Fruit fly (Drosophila melanogaster) whole organism, embryonic: ENCODE measurements around the gene CG13716.

Experiments
- Blimp-1 ChIP-seq: fragments of 200-800 bp; sonication (Bioruptor generic); optimal IDR thresholded peaks from 3 replicates; lab custom pipeline; 2018; ENCODE audit warnings: missing biosample characterization, missing genetic modification characterization, mild to moderate bottlenecking, moderate library complexity, missing genetic modification reagents
- CG10267 ChIP-seq: fragments of 200-800 bp; sonication (Bioruptor generic); optimal IDR thresholded peaks from 2 replicates; lab custom pipeline; 2018; ENCODE audit warnings: missing biosample characterization, mild to moderate bottlenecking, missing genetic modification characterization, moderate library complexity
- CG10321 ChIP-seq: fragments of 200-800 bp; sonication (Bioruptor generic); IDR thresholded peaks from 2 replicates; pipeline ENCODE4 v1.3.6; 2022; ENCODE audit warnings: missing biosample characterization, missing genetic modification characterization
- CG11696 ChIP-seq: fragments of 200-800 bp; sonication (Bioruptor generic); IDR thresholded peaks from 2 replicates; pipeline ENCODE4 v1.3.6; 2022; ENCODE audit warnings: missing biosample characterization, missing genetic modification characterization
- CG13296 ChIP-seq: fragments of 200-800 bp; sonication (Bioruptor generic); optimal IDR thresholded peaks from 3 replicates; lab custom pipeline; 2018; ENCODE audit warnings: missing biosample characterization, mild to moderate bottlenecking, missing genetic modification characterization
- CG15696 ChIP-seq: fragments of 200-800 bp; sonication (Bioruptor generic); optimal IDR thresholded peaks from 2 replicates; lab custom pipeline; 2019; ENCODE audit warnings: missing biosample characterization, mild to moderate bottlenecking, missing genetic modification characterization, moderate library complexity
- CG17361 ChIP-seq: fragments of 200-800 bp; sonication (Bioruptor generic); IDR thresholded peaks from 3 replicates; pipeline ENCODE4 v1.3.6; 2022; ENCODE audit warnings: missing biosample characterization, missing genetic modification characterization
- CG1792 ChIP-seq: fragments of 200-800 bp; sonication (Bioruptor generic); optimal IDR thresholded peaks from 2 replicates; lab custom pipeline; 2016; ENCODE audit warnings: missing biosample characterization, missing genetic modification characterization
- CG18011 ChIP-seq: fragments of 200-800 bp; sonication (Bioruptor generic); optimal IDR thresholded peaks from 2 replicates; lab custom pipeline; 2017; ENCODE audit warnings: missing biosample characterization, missing genetic modification characterization, mild to moderate bottlenecking, moderate library complexity, missing genotype
- CG18476 ChIP-seq: fragments of 200-800 bp; sonication (Bioruptor generic); optimal IDR thresholded peaks from 2 replicates; lab custom pipeline; 2016; ENCODE audit warnings: missing biosample characterization, mild to moderate bottlenecking, missing genetic modification characterization
- CG18599 ChIP-seq: fragments of 200-800 bp; sonication (Bioruptor generic); optimal IDR thresholded peaks from 3 replicates; lab custom pipeline; 2017; ENCODE audit warnings: missing biosample characterization, missing genetic modification characterization, mild to moderate bottlenecking, moderate library complexity, missing genetic modification reagents
- CG31365 ChIP-seq: fragments of 200-800 bp; sonication (Bioruptor generic); optimal IDR thresholded peaks from 2 replicates; lab custom pipeline; 2018; ENCODE audit warnings: missing biosample characterization, mild to moderate bottlenecking, missing genetic modification characterization
- CG32532 ChIP-seq: fragments of 200-800 bp; sonication (Bioruptor generic); IDR thresholded peaks from 2 replicates; pipeline ENCODE4 v1.3.6; 2022; ENCODE audit warnings: missing biosample characterization, missing genetic modification characterization
- CG32767 ChIP-seq: fragments of 200-800 bp; sonication (Bioruptor generic); IDR thresholded peaks from 2 replicates; pipeline ENCODE4 v1.3.6; 2022; ENCODE audit warnings: missing biosample characterization, missing genetic modification characterization
- CG3407 ChIP-seq: fragments of 200-800 bp; sonication (Bioruptor generic); optimal IDR thresholded peaks from 2 replicates; lab custom pipeline; 2018; ENCODE audit warnings: missing biosample characterization, mild to moderate bottlenecking, missing genetic modification characterization
- CG3838 ChIP-seq: fragments of 200-800 bp; sonication (Bioruptor generic); optimal IDR thresholded peaks from 3 replicates; lab custom pipeline; 2016; ENCODE audit warnings: missing biosample characterization, missing genetic modification characterization
- CG43689 ChIP-seq: fragments of 200-800 bp; sonication (Bioruptor generic); IDR thresholded peaks from 2 replicates; pipeline ENCODE4 v1.3.6; 2022; ENCODE audit warnings: missing biosample characterization, missing genetic modification characterization
- CG6765 ChIP-seq: fragments of 200-800 bp; sonication (Bioruptor generic); optimal IDR thresholded peaks from 3 replicates; lab custom pipeline; 2017; ENCODE audit warnings: missing biosample characterization, mild to moderate bottlenecking, missing genetic modification characterization
- CG6791 ChIP-seq: fragments of 200-800 bp; sonication (Bioruptor generic); IDR thresholded peaks from 3 replicates; pipeline ENCODE4 v1.3.6; 2022; ENCODE audit warnings: missing biosample characterization, missing genetic modification characterization; ENCODE audit not compliant: partially characterized antibody
- CG8089 ChIP-seq: fragments of 200-800 bp; sonication (Bioruptor generic); optimal IDR thresholded peaks from 3 replicates; lab custom pipeline; 2016; ENCODE audit warnings: missing biosample characterization, missing genetic modification characterization
- CG8281 ChIP-seq: fragments of 200-800 bp; sonication (Bioruptor generic); optimal IDR thresholded peaks from 2 replicates; lab custom pipeline; 2018; ENCODE audit warnings: missing biosample characterization, mild to moderate bottlenecking, missing genetic modification characterization, moderate library complexity
- Dek ChIP-seq: fragments of 200-800 bp; sonication (Bioruptor generic); optimal IDR thresholded peaks from 3 replicates; lab custom pipeline; 2019; ENCODE audit warnings: missing biosample characterization, mild to moderate bottlenecking, missing genetic modification characterization, moderate library complexity
- Drgx ChIP-seq: fragments of 200-800 bp; sonication (Bioruptor generic); IDR thresholded peaks from 2 replicates; pipeline ENCODE4 v1.3.6; 2022; ENCODE audit warnings: missing biosample characterization, missing genetic modification characterization
- Elba2 ChIP-seq: fragments of 200-800 bp; sonication (Bioruptor generic); optimal IDR thresholded peaks from 3 replicates; lab custom pipeline; 2016; ENCODE audit warnings: missing biosample characterization, missing genetic modification characterization
- Hr39 ChIP-seq: fragments of >200 bp; optimal IDR thresholded peaks from 2 replicates; lab custom pipeline; 2017
- Hsf ChIP-seq: fragments of 200-800 bp; sonication (Bioruptor generic); optimal IDR thresholded peaks from 3 replicates; lab custom pipeline; 2016; ENCODE audit warnings: missing biosample characterization, missing genetic modification characterization
- Lhr ChIP-seq: fragments of 200-800 bp; sonication (Bioruptor generic); optimal IDR thresholded peaks from 3 replicates; lab custom pipeline; 2017; ENCODE audit warnings: mild to moderate bottlenecking, missing biosample characterization, missing genetic modification reagents, missing genetic modification characterization
- NK7.1 ChIP-seq: fragments of 200-800 bp; sonication (Bioruptor generic); optimal IDR thresholded peaks from 3 replicates; lab custom pipeline; 2016; ENCODE audit warnings: missing biosample characterization, missing genetic modification characterization
- Oli ChIP-seq: fragments of 200-800 bp; sonication (Bioruptor generic); optimal IDR thresholded peaks from 2 replicates; lab custom pipeline; 2018; ENCODE audit warnings: missing biosample characterization, mild to moderate bottlenecking, missing genetic modification characterization, moderate library complexity
- Opbp ChIP-seq: fragments of 200-800 bp; sonication (Bioruptor generic); IDR thresholded peaks from 3 replicates; pipeline ENCODE4 v1.3.6; 2022; ENCODE audit warnings: missing biosample characterization, missing genetic modification characterization; ENCODE audit not compliant: partially characterized antibody
- Sin3A ChIP-seq: fragments of >200 bp; optimal IDR thresholded peaks from 2 replicates; lab custom pipeline; 2018
- aop ChIP-seq: fragments of 200-800 bp; sonication (Bioruptor generic); IDR thresholded peaks from 2 replicates; pipeline ENCODE4 v1.3.6; 2022; ENCODE audit warnings: missing biosample characterization, missing genetic modification characterization
- br ChIP-seq: fragments of >200 bp; optimal IDR thresholded peaks from 2 replicates; lab custom pipeline; 2017
- crp ChIP-seq, 2 experiments: fragments of 200-800 bp; sonication (Bioruptor generic); optimal IDR thresholded peaks; 2 replicates in 1 of 2; 3 replicates in 1 of 2; lab custom pipeline; 2017; ENCODE audit warnings: missing biosample characterization in 2 of 2, missing genetic modification characterization in 2 of 2, mild to moderate bottlenecking in 1 of 2, moderate library complexity in 1 of 2
- gcm2 ChIP-seq: fragments of 200-800 bp; sonication (Bioruptor generic); optimal IDR thresholded peaks from 2 replicates; lab custom pipeline; 2016; ENCODE audit warnings: missing biosample characterization, missing genetic modification characterization
- hbn ChIP-seq: fragments of 200-800 bp; sonication (Bioruptor generic); IDR thresholded peaks from 2 replicates; pipeline ENCODE4 v1.3.6; 2022; ENCODE audit warnings: missing biosample characterization, missing genetic modification characterization; ENCODE audit not compliant: partially characterized antibody
- ind ChIP-seq: fragments of 200-800 bp; sonication (Bioruptor generic); optimal IDR thresholded peaks from 3 replicates; lab custom pipeline; 2016; ENCODE audit warnings: missing biosample characterization, missing genetic modification characterization
- lab ChIP-seq: fragments of 200-800 bp; sonication (Bioruptor generic); optimal IDR thresholded peaks from 3 replicates; lab custom pipeline; 2017; ENCODE audit warnings: missing biosample characterization, missing genetic modification characterization, mild to moderate bottlenecking, moderate library complexity, missing genetic modification reagents
- lmd ChIP-seq: fragments of 200-800 bp; sonication (Bioruptor generic); IDR thresholded peaks from 2 replicates; pipeline ENCODE4 v1.3.6; 2022; ENCODE audit warnings: missing biosample characterization, missing genetic modification characterization
- luna ChIP-seq: fragments of 200-800 bp; sonication (Bioruptor generic); optimal IDR thresholded peaks from 2 replicates; lab custom pipeline; 2016; ENCODE audit warnings: missing biosample characterization, missing genetic modification characterization
- maf-S ChIP-seq: fragments of 200-800 bp; sonication (Bioruptor generic); optimal IDR thresholded peaks from 2 replicates; lab custom pipeline; 2016; ENCODE audit warnings: missing biosample characterization, missing genetic modification characterization
- nmo ChIP-seq: fragments of 200-800 bp; sonication (Bioruptor generic); optimal IDR thresholded peaks from 2 replicates; lab custom pipeline; 2018; ENCODE audit warnings: missing biosample characterization, mild to moderate bottlenecking, missing genetic modification characterization, moderate library complexity
- run ChIP-seq: fragments of 200-800 bp; sonication (Bioruptor generic); optimal IDR thresholded peaks from 3 replicates; lab custom pipeline; 2018; ENCODE audit warnings: missing biosample characterization, mild to moderate bottlenecking, missing genetic modification characterization
- sens ChIP-seq: fragments of 200-800 bp; sonication (Bioruptor generic); peaks from one replicate; lab custom pipeline; 2016; ENCODE audit warnings: missing biosample characterization, missing genetic modification characterization
- trem ChIP-seq: fragments of 200-800 bp; optimal IDR thresholded peaks from 3 replicates; lab custom pipeline; 2019; ENCODE audit warnings: missing biosample characterization, mild to moderate bottlenecking, missing genetic modification characterization, moderate library complexity
- unpg ChIP-seq: fragments of 200-800 bp; sonication (Bioruptor generic); optimal IDR thresholded peaks from 3 replicates; lab custom pipeline; 2018; ENCODE audit warnings: missing biosample characterization, mild to moderate bottlenecking, missing genetic modification characterization, moderate library complexity
- z ChIP-seq: fragments of 200-800 bp; sonication (Bioruptor generic); IDR thresholded peaks from 3 replicates; pipeline ENCODE4 v1.3.6; 2022; ENCODE audit warnings: missing biosample characterization, missing genetic modification characterization
- zen2 ChIP-seq: fragments of 200-800 bp; sonication (Bioruptor generic); IDR thresholded peaks from 3 replicates; pipeline ENCODE4 v1.3.6; 2022; ENCODE audit warnings: missing biosample characterization, missing genetic modification characterization; ENCODE audit not compliant: partially characterized antibody
- zfh1 ChIP-seq: fragments of 200-800 bp; sonication (Bioruptor generic); IDR thresholded peaks from 3 replicates; pipeline ENCODE4 v1.3.6; 2022; ENCODE audit warnings: missing biosample characterization, missing genetic modification characterization

Gene CG13716

dm6 chr3L:4624371-4625154, 10.0 kb downstream of the CG13716 start (continued):
- TF ChIP-seq zfh1 (GFP tag; lab: Robert Waterston, UW) (peak; percentile 80), Hr39 (no peak), ind (GFP tag; lab: Kevin White, UChicago) (peak; percentile 90), lab (peak; percentile 91), CG8089 (GFP tag; lab: Kevin White, UChicago) (peak; percentile 82), CG10321 (0 out of 2 replicates have a peak, but pooled peaks have one; percentile 32), CG32767 (GFP tag; lab: Robert Waterston, UW) (peak; percentile 80), gcm2 (GFP tag; lab: Kevin White, UChicago) (peak; percentile 74), z (GFP tag; lab: Robert Waterston, UW) (0 out of 3 replicates have a peak, but pooled peaks have one; percentile 46), luna (peak; percentile 63), CG3407 (GFP tag; lab: Kevin White, UChicago) (peak; percentile 26), CG18011 (GFP tag; lab: Kevin White, UChicago) (peak; percentile 66), CG1792 (GFP tag; lab: Kevin White, UChicago) (peak; percentile 81), Lhr (GFP tag; lab: Kevin White, UChicago) (peak; percentile 43), Elba2 (GFP tag; lab: Kevin White, UChicago) (peak; percentile 49), aop (0 out of 2 replicates have a peak, but pooled peaks have one; percentile 61), CG15696 (tag; lab: Kevin White, UChicago) (peak; percentile 85), zen2 (no peak), nmo (GFP tag; lab: Kevin White, UChicago) (peak; percentile 95), CG6765 (GFP tag; lab: Kevin White, UChicago) (peak; percentile 65), lmd (GFP tag; lab: Robert Waterston, UW) (peak; percentile 93), Dek (tag; lab: Kevin White, UChicago) (peak; percentile 68), Sin3A (lab: Kevin White, UChicago) (no peak), CG18599 (peak; percentile 93), Oli (tag; lab: Kevin White, UChicago) (peak; percentile 93), CG10267 (tag; lab: Kevin White, UChicago) (peak; percentile 83), CG32532 (GFP tag; lab: Robert Waterston, UW) (peak; percentile 84), crp (GFP tag; optimal IDR thresholded peaks at IDR 0.05; lab: Kevin White, UChicago) (peak in 1 of 2 experiments; percentile 37), CG31365 (tag; lab: Kevin White, UChicago) (peak; percentile 54), CG18476 (GFP tag; lab: Kevin White, UChicago) (peak; percentile 83), maf-S (GFP tag; lab: Kevin White, UChicago) (peak; percentile 75), run (peak; percentile 34), Hsf (GFP tag; lab: Kevin White, UChicago) (peak; percentile 92), CG3838 (GFP tag; lab: Kevin White, UChicago) (peak; percentile 18), unpg (GFP tag; lab: Kevin White, UChicago) (peak; percentile 82), Opbp (GFP tag; lab: Robert Waterston, UW) (no peak), trem (tag; lab: Kevin White, UChicago) (peak; percentile 56), CG8281 (peak; percentile 78), CG13296 (GFP tag; lab: Kevin White, UChicago) (peak; percentile 82), sens (peak; percentile 98), CG43689 (GFP tag; lab: Robert Waterston, UW) (peak; percentile 74), CG11696 (GFP tag; lab: Robert Waterston, UW) (peak; percentile 55), Drgx (GFP tag; lab: Robert Waterston, UW) (peak; percentile 93), CG6791 (GFP tag; lab: Robert Waterston, UW) (no peak), br (lab: Kevin White, UChicago) (no peak), CG17361 (GFP tag; lab: Robert Waterston, UW) (peak; percentile 96), hbn (GFP tag; lab: Robert Waterston, UW) (no peak), NK7.1 (peak; percentile 86), Blimp-1 (GFP tag; lab: Kevin White, UChicago) (peak; percentile 87)
